Fruit fly (Drosophila melanogaster) whole organism, embryonic: ENCODE measurements around the gene Sbds.

Source experiments
- Fer2 ChIP-seq: fragments of 200-800 bp; sonication (Bioruptor generic); optimal IDR thresholded peaks from 2 replicates; lab custom pipeline; 2018; ENCODE audit warnings: missing biosample characterization, mild to moderate bottlenecking, missing genetic modification characterization, moderate library complexity
- Optix ChIP-seq: fragments of 200-800 bp; sonication (Bioruptor generic); IDR thresholded peaks from 3 replicates; pipeline ENCODE4 v1.3.6; 2022; ENCODE audit warnings: missing biosample characterization, missing genetic modification characterization
- h ChIP-seq: fragments of >200 bp; optimal IDR thresholded peaks from 2 replicates; lab custom pipeline; 2017
- nerfin-2 ChIP-seq: fragments of 200-800 bp; sonication (Bioruptor generic); IDR thresholded peaks from 2 replicates; pipeline ENCODE4 v1.3.6; 2022; ENCODE audit warnings: missing biosample characterization, missing genetic modification characterization; ENCODE audit not compliant: partially characterized antibody
- tll ChIP-seq, 2 experiments: fragments of 200-800 bp in 1 of 2; fragments of >200 bp in 1 of 2; sonication (Bioruptor generic) in 1 of 2; optimal IDR thresholded peaks; 2 replicates each; lab custom pipeline; 2017 to 2019; ENCODE audit warnings: missing biosample characterization in 2 of 2, missing genetic modification characterization in 2 of 2, mild to moderate bottlenecking in 1 of 2, moderate library complexity in 1 of 2

DNA sequence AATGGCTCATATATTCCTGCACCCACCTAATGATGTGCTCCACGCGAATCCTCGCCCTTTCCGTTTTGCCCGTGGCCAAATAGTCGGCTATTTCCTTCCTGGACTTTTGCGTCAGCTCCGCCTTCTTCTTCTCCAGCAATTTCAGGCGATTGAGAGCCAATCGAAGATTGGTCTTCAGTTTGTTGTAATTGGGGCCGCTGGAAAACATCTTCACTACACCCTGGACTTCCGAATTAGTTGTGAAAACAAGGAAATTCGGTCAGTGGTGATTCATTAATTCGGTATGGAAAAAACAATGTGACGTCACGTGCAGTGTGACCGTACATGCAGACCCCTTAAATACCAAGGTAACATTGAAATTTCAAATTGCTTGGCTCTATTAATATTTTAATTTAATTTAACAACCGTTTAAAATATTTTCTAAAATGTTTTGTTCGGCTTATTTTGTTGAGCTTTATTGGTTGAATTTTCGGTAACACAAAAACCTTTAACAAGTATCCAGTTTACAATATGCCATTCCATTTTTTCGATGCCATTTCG lies 3.6 kb downstream of the Sbds start, which contains the start of gene Ist1:
- no peak for TF ChIP-seq Fer2
- no peak for TF ChIP-seq Optix (GFP tag; lab: Robert Waterston, UW)
- TF ChIP-seq tll (GFP tag; optimal IDR thresholded peaks at IDR 0.05; lab: Kevin White, UChicago) = no peak
- no peak for TF ChIP-seq nerfin-2 (GFP tag; lab: Robert Waterston, UW)
- TF ChIP-seq h (lab: Kevin White, UChicago) = no peak
